Fruit fly (Drosophila melanogaster): ENCODE results near the gene CG14606.

Gene CG14606

DNA sequence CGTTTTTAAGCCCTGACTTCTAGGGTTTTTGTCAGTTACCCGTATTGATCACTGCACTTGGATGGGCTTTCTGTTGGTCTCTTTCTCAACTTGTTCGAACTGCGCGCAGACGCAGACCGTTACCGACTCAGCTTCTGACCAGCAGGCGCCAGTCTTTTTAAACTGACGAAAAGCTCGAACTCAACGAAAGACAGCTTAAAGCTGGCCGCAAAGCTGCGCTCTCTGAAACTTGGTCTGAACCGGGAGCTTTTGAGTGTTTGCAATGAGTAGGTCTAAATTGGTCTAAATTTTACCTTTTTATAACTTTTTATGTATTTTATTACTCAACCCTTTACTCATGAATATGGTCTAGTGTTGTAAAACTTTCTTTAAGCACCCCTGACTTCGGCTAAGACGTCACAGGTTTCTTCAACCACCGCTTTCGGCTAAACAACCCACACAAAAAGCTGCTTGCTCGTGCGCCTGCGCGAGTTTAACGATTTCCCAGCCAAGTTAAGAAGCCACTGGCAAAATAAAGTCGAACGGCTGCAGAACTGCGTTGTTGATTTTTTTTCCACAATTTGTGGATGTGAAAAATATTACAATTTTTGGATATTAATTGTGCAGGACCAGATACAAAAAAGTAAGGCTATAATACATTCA lies 48.8 kb upstream of the CG14606 start, which contains the start of the genes Gld and Syt4:
Gld (minus strand) TSS at position 137 of the 642 bp plus-strand sequence.
Syt4 (plus strand) TSS at position 499 of the 642 bp plus-strand sequence.
- peak; percentile 20 for TF ChIP-seq sens (GFP tag)
- 0 out of 3 replicates have a peak, but pooled peaks have one; percentile 49 for TF ChIP-seq ci (GFP tag; IDR thresholded peaks at IDR 0.05)
- TF ChIP-seq CG6765 (GFP tag; optimal IDR thresholded peaks at IDR 0.05), result no peak
- TF ChIP-seq Ets65A (GFP tag), result no peak
- no peak for TF ChIP-seq CG11695 (GFP tag; IDR thresholded peaks at IDR 0.05)
- TF ChIP-seq bigmax (GFP tag; optimal IDR thresholded peaks at IDR 0.05), result no peak
- TF ChIP-seq HmgD (GFP tag; optimal IDR thresholded peaks at IDR 0.05), result no peak
- peak; percentile 27 for TF ChIP-seq scrt (GFP tag; optimal IDR thresholded peaks at IDR 0.05)
- TF ChIP-seq CG12071 (GFP tag; optimal IDR thresholded peaks at IDR 0.05), result no peak
- TF ChIP-seq pzg (GFP tag; optimal IDR thresholded peaks at IDR 0.05), result peak; percentile 19
- peak; percentile 96 for TF ChIP-seq onecut (GFP tag; IDR thresholded peaks at IDR 0.05)
- peak; percentile 59; the same call in 1 of the 3 replicates for TF ChIP-seq z (GFP tag; IDR thresholded peaks at IDR 0.05)
- peak; percentile 55 for TF ChIP-seq E2f2 (GFP tag; IDR thresholded peaks at IDR 0.05)
- 0 out of 2 replicates have a peak, but pooled peaks have one; percentile 26 for TF ChIP-seq seq (GFP tag; IDR thresholded peaks at IDR 0.05)
- TF ChIP-seq CG18011 (GFP tag; optimal IDR thresholded peaks at IDR 0.05), result peak; percentile 95
- peak; percentile 43 for TF ChIP-seq Dp (GFP tag; optimal IDR thresholded peaks at IDR 0.05)
- peak; percentile 91 for TF ChIP-seq ewg (GFP tag; optimal IDR thresholded peaks at IDR 0.05)
- TF ChIP-seq CG2120 (GFP tag; optimal IDR thresholded peaks at IDR 0.05), result no peak
- TF ChIP-seq CG11085 (GFP tag; IDR thresholded peaks at IDR 0.05), result no peak
- no peak for TF ChIP-seq pfk (GFP tag; optimal IDR thresholded peaks at IDR 0.05)
- peak; percentile 12 for TF ChIP-seq Jarid2 (GFP tag; optimal IDR thresholded peaks at IDR 0.05)
- no peak for TF ChIP-seq nau (GFP tag; optimal IDR thresholded peaks at IDR 0.05)

DNA sequence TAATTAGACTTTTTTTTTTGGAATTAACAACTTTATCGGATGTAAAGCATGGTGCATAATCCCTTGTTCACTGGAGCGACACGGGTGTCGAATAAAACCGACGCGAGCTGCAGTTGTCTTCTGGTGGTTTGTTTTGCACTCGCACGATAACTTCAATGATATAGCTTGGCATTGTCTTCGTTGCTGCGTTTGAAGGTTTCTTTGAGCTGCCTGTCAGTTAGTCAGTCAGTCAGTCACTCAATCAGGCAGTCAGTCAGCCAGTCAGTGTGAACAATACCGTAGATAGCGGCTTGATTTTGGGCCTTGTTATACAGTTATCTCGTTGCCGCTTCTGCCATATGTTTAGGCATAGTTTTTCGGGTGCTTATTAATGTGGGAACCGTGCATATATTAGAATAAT lies 42.7 kb upstream of the CG14606 start:
- peak; percentile 57 for TF ChIP-seq Ets65A (GFP tag)
- no peak for TF ChIP-seq Abd-B (GFP tag; optimal IDR thresholded peaks at IDR 0.05)
- TF ChIP-seq CG8281 (tag; optimal IDR thresholded peaks at IDR 0.05), result peak; percentile 95

DNA sequence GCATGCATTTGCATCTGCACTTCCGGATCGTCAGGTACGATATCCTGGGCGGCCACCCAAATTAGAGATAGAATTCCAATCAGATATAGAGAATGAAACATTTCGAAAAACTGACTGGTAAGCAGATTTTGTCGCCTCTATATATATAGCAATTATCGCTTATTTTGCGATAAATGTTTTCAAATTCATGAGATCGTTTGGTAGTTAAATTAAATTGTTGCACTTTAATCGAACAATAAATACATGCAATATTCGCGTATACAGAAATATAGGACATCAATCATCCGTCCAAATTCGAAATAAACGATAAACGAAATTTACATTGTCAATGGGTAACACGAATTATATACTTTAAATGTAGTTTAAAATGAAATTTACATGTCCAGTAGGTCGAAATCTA lies 35.0 kb upstream of the CG14606 start, which contains the start of gene Obp84a:
Obp84a (minus strand) TSS at position 101 of the 400 bp plus-strand sequence.
- TF ChIP-seq ara (GFP tag; IDR thresholded peaks at IDR 0.05) (no peak), CG3163 (GFP tag; optimal IDR thresholded peaks at IDR 0.05) (no peak), Ptx1 (GFP tag; IDR thresholded peaks at IDR 0.05) (no peak), D19B (GFP tag; optimal IDR thresholded peaks at IDR 0.05) (no peak), so (GFP tag; IDR thresholded peaks at IDR 0.05) (no peak), ase (GFP tag; IDR thresholded peaks at IDR 0.05) (no peak), Bgb (GFP tag; IDR thresholded peaks at IDR 0.05; ENCODE audit: partially characterized antibody) (no peak), CG10565 (GFP tag; optimal IDR thresholded peaks at IDR 0.05) (no peak)

DNA sequence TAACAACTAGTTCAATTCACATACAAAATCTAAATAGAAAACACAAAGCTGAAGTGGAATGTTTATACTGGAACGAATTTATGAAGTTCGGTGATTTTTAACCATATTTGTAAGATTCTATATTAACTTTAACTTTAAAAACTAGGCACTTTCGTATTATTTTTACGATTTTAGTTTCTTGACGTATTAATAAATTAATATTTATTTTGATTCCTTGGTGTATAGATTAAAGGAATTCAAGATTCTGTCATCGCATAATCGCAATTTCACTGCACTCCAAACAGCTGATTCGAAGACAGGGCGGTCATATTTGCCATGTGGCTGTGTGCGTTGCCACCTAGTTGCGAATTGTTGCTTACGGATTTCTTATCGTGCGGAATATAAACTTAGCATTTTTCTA lies 32.6 kb upstream of the CG14606 start, which contains the start of the genes CG1227 and Dtwd2:
CG1227 (minus strand) TSS at position 279 of the 400 bp plus-strand sequence.
Dtwd2 (plus strand) TSS at position 336 of the 400 bp plus-strand sequence.
- TF ChIP-seq Xrp1 (GFP tag; IDR thresholded peaks at IDR 0.05) (peak; percentile 96), caup (GFP tag; optimal IDR thresholded peaks at IDR 0.05; ENCODE audit: severe bottlenecking) (peak; percentile 87), bab2 (GFP tag; optimal IDR thresholded peaks at IDR 0.05) (peak; percentile 64), shn (GFP tag; optimal IDR thresholded peaks at IDR 0.05) (no peak), CG8281 (tag; optimal IDR thresholded peaks at IDR 0.05) (peak; percentile 78), CG34422 (GFP tag; IDR thresholded peaks at IDR 0.05) (peak; percentile 92), CG43689 (GFP tag; IDR thresholded peaks at IDR 0.05) (peak; percentile 82), Deaf1 (tag; optimal IDR thresholded peaks at IDR 0.05) (no peak), ara (GFP tag; IDR thresholded peaks at IDR 0.05) (peak; percentile 89), bsh (GFP tag; optimal IDR thresholded peaks at IDR 0.05) (peak in 1 of 2 experiments; percentile 95), Hr39 (optimal IDR thresholded peaks at IDR 0.05) (no peak), BtbVII (GFP tag; optimal IDR thresholded peaks at IDR 0.05) (no peak), Lpt (GFP tag; optimal IDR thresholded peaks at IDR 0.05) (no peak), E2f2 (GFP tag; IDR thresholded peaks at IDR 0.05) (peak; percentile 75), grn (GFP tag; optimal IDR thresholded peaks at IDR 0.05) (peak; percentile 38), fru (optimal IDR thresholded peaks at IDR 0.05) (no peak), D (optimal IDR thresholded peaks at IDR 0.05) (no peak), D (GFP tag; optimal IDR thresholded peaks at IDR 0.05) (no peak), Bteb2 (GFP tag; optimal IDR thresholded peaks at IDR 0.05) (peak; percentile 86)
